Fruit fly (Drosophila melanogaster) whole organism, embryonic: Measurements from ENCODE around the gene CG42542.

Experiments
- CG11695 ChIP-seq: fragments of 200-800 bp; sonication (Bioruptor generic); IDR thresholded peaks from 3 replicates; pipeline ENCODE4 v1.3.6; 2022; ENCODE audit warnings: missing biosample characterization, missing genetic modification characterization
- CG12071 ChIP-seq: fragments of 200-800 bp; sonication (Bioruptor generic); optimal IDR thresholded peaks from 3 replicates; lab custom pipeline; 2018; ENCODE audit warnings: missing biosample characterization, mild to moderate bottlenecking, missing genetic modification characterization
- CG12659 ChIP-seq: fragments of 200-800 bp; sonication (Bioruptor generic); optimal IDR thresholded peaks from 3 replicates; lab custom pipeline; 2017; ENCODE audit warnings: mild to moderate bottlenecking, missing biosample characterization, missing genetic modification reagents, missing genetic modification characterization
- CG14050 ChIP-seq: fragments of 200-800 bp; sonication (Bioruptor generic); IDR thresholded peaks from 3 replicates; pipeline ENCODE4 v1.3.6; 2022; ENCODE audit warnings: missing biosample characterization, missing genetic modification characterization
- CG2712 ChIP-seq: fragments of 200-800 bp; optimal IDR thresholded peaks from 3 replicates; lab custom pipeline; 2019; ENCODE audit warnings: missing biosample characterization, mild to moderate bottlenecking, missing genetic modification characterization, moderate library complexity
- CG31365 ChIP-seq: fragments of 200-800 bp; sonication (Bioruptor generic); optimal IDR thresholded peaks from 2 replicates; lab custom pipeline; 2018; ENCODE audit warnings: missing biosample characterization, mild to moderate bottlenecking, missing genetic modification characterization
- CG31388 ChIP-seq: fragments of 200-800 bp; sonication (Bioruptor generic); optimal IDR thresholded peaks from 2 replicates; lab custom pipeline; 2016; ENCODE audit warnings: missing biosample characterization, missing genetic modification characterization
- CG32532 ChIP-seq: fragments of 200-800 bp; sonication (Bioruptor generic); IDR thresholded peaks from 2 replicates; pipeline ENCODE4 v1.3.6; 2022; ENCODE audit warnings: missing biosample characterization, missing genetic modification characterization
- CG34422 ChIP-seq: fragments of 200-800 bp; sonication (Bioruptor generic); IDR thresholded peaks from 3 replicates; pipeline ENCODE4 v1.3.6; 2022; ENCODE audit warnings: missing biosample characterization, missing genetic modification characterization
- CG7556 ChIP-seq: fragments of 200-800 bp; sonication (Bioruptor generic); optimal IDR thresholded peaks from 2 replicates; lab custom pipeline; 2017; ENCODE audit warnings: missing biosample characterization, mild to moderate bottlenecking, missing genetic modification characterization
- CG8290 ChIP-seq, 3 experiments: fragments of 200-800 bp; sonication (Bioruptor generic); optimal IDR thresholded peaks; 2 replicates each; lab custom pipeline; 2016 to 2019; ENCODE audit warnings: missing biosample characterization in 3 of 3, missing genetic modification characterization in 3 of 3, mild to moderate bottlenecking in 2 of 3, moderate library complexity in 1 of 3
- CG9215 ChIP-seq: fragments of 200-800 bp; sonication (Bioruptor generic); IDR thresholded peaks from 2 replicates; pipeline ENCODE4 v1.3.6; 2022; ENCODE audit warnings: missing biosample characterization, missing genetic modification characterization
- CoRest ChIP-seq: fragments of 200-800 bp; sonication (Bioruptor generic); optimal IDR thresholded peaks from 3 replicates; lab custom pipeline; 2018; ENCODE audit warnings: missing biosample characterization, mild to moderate bottlenecking, missing genetic modification characterization, moderate library complexity
- D ChIP-seq, 2 experiments: fragments of 200-800 bp in 1 of 2; fragments of >200 bp in 1 of 2; sonication (Bioruptor generic) in 1 of 2; optimal IDR thresholded peaks; 2 replicates in 1 of 2; 3 replicates in 1 of 2; lab custom pipeline; 2017; ENCODE audit warnings: mild to moderate bottlenecking in 1 of 2, missing biosample characterization in 1 of 2, missing genetic modification characterization in 1 of 2, missing genetic modification reagents in 1 of 2
- Deaf1 ChIP-seq: fragments of 200-800 bp; optimal IDR thresholded peaks from 3 replicates; lab custom pipeline; 2019; ENCODE audit warnings: missing biosample characterization, mild to moderate bottlenecking, missing genetic modification characterization, moderate library complexity
- Dfd ChIP-seq, 2 experiments: fragments of >200 bp; optimal IDR thresholded peaks; 2 replicates each; lab custom pipeline; 2017; ENCODE audit warnings: missing biosample characterization in 2 of 2, missing genetic modification characterization in 2 of 2
- Dip2 ChIP-seq: fragments of 200-800 bp; sonication (Bioruptor generic); IDR thresholded peaks from 2 replicates; pipeline ENCODE4 v1.3.6; 2022; ENCODE audit warnings: missing biosample characterization, missing genetic modification characterization
- Eip74EF ChIP-seq, 2 experiments: fragments of 200-800 bp in 1 of 2; fragments of >200 bp in 1 of 2; sonication (Bioruptor generic) in 1 of 2; optimal IDR thresholded peaks; 2 replicates each; lab custom pipeline; 2017 to 2019; ENCODE audit warnings: missing biosample characterization in 2 of 2, missing genetic modification characterization in 2 of 2, mild to moderate bottlenecking in 1 of 2, moderate library complexity in 1 of 2
- Fer2 ChIP-seq: fragments of 200-800 bp; sonication (Bioruptor generic); optimal IDR thresholded peaks from 2 replicates; lab custom pipeline; 2018; ENCODE audit warnings: missing biosample characterization, mild to moderate bottlenecking, missing genetic modification characterization, moderate library complexity
- Fer3 ChIP-seq: fragments of 200-800 bp; sonication (Bioruptor generic); optimal IDR thresholded peaks from 2 replicates; lab custom pipeline; 2018; ENCODE audit warnings: missing biosample characterization, mild to moderate bottlenecking, missing genetic modification characterization, moderate library complexity
- GATAe ChIP-seq: fragments of 200-800 bp; sonication (Bioruptor generic); conservative IDR thresholded peaks from 2 replicates; pipeline ENCODE4 v1.3.6; 2022; ENCODE audit warnings: missing biosample characterization, missing genetic modification characterization
- HLHmδ ChIP-seq: fragments of 200-800 bp; sonication (Bioruptor generic); optimal IDR thresholded peaks from 2 replicates; lab custom pipeline; 2018; ENCODE audit warnings: missing biosample characterization, mild to moderate bottlenecking, missing genetic modification characterization, moderate library complexity
- Rfx ChIP-seq: fragments of 200-800 bp; sonication (Bioruptor generic); IDR thresholded peaks from 2 replicates; pipeline ENCODE4 v1.3.6; 2022; ENCODE audit warnings: missing biosample characterization, missing genetic modification characterization
- Sin3A ChIP-seq: fragments of >200 bp; optimal IDR thresholded peaks from 2 replicates; lab custom pipeline; 2018
- Spps ChIP-seq: fragments of 200-800 bp; sonication (Bioruptor generic); optimal IDR thresholded peaks from 2 replicates; lab custom pipeline; 2018; ENCODE audit warnings: missing biosample characterization, mild to moderate bottlenecking, missing genetic modification characterization
- bsh ChIP-seq, 2 experiments: fragments of 200-800 bp; sonication (Bioruptor generic); optimal IDR thresholded peaks; 2 replicates each; lab custom pipeline; 2017 to 2018; ENCODE audit warnings: mild to moderate bottlenecking in 2 of 2, missing biosample characterization in 2 of 2, missing genetic modification characterization in 2 of 2, moderate library complexity in 1 of 2
- cad ChIP-seq: fragments of >200 bp; optimal IDR thresholded peaks from 2 replicates; lab custom pipeline; 2017; ENCODE audit warnings: missing biosample characterization, missing genetic modification characterization
- cato ChIP-seq: fragments of 200-800 bp; sonication (Bioruptor generic); optimal IDR thresholded peaks from 2 replicates; lab custom pipeline; 2016; ENCODE audit warnings: missing biosample characterization, missing genetic modification characterization, borderline replicate concordance
- chif ChIP-seq, 2 experiments: fragments of 200-800 bp; sonication (Bioruptor generic); optimal IDR thresholded peaks; 3 replicates each; lab custom pipeline; 2016; ENCODE audit warnings: missing biosample characterization in 2 of 2, missing genetic modification characterization in 2 of 2
- chinmo ChIP-seq: fragments of 200-800 bp; sonication (Bioruptor generic); IDR thresholded peaks from 4 replicates; pipeline ENCODE4 v1.3.6; 2022; ENCODE audit warnings: missing biosample characterization, missing genetic modification characterization; ENCODE audit not compliant: partially characterized antibody
- crc ChIP-seq: fragments of 200-800 bp; sonication (Bioruptor generic); optimal IDR thresholded peaks from 2 replicates; lab custom pipeline; 2016; ENCODE audit warnings: missing biosample characterization, missing genetic modification characterization
- dmrt11E ChIP-seq: fragments of 200-800 bp; sonication (Bioruptor generic); optimal IDR thresholded peaks from 3 replicates; lab custom pipeline; 2018; ENCODE audit warnings: missing biosample characterization, mild to moderate bottlenecking, missing genetic modification characterization, moderate library complexity
- fd96Cb ChIP-seq: fragments of 200-800 bp; sonication (Bioruptor generic); optimal IDR thresholded peaks from 2 replicates; lab custom pipeline; 2018; ENCODE audit warnings: missing biosample characterization, mild to moderate bottlenecking, missing genetic modification characterization, moderate library complexity
- fru ChIP-seq: fragments of >200 bp; optimal IDR thresholded peaks from 2 replicates; lab custom pipeline; 2017
- gsb ChIP-seq: fragments of 200-800 bp; sonication (Bioruptor generic); IDR thresholded peaks from 2 replicates; pipeline ENCODE4 v1.3.6; 2022; ENCODE audit warnings: missing biosample characterization, missing genetic modification characterization
- gt ChIP-seq: fragments of 200-800 bp; sonication (Bioruptor generic); IDR thresholded peaks from 2 replicates; pipeline ENCODE4 v1.3.6; 2022; ENCODE audit warnings: missing biosample characterization, missing genetic modification characterization
- jing ChIP-seq: fragments of 200-800 bp; sonication (Bioruptor generic); optimal IDR thresholded peaks from 2 replicates; lab custom pipeline; 2018; ENCODE audit warnings: missing biosample characterization, mild to moderate bottlenecking, missing genetic modification characterization
- lab ChIP-seq: fragments of 200-800 bp; sonication (Bioruptor generic); optimal IDR thresholded peaks from 3 replicates; lab custom pipeline; 2017; ENCODE audit warnings: missing biosample characterization, missing genetic modification characterization, mild to moderate bottlenecking, moderate library complexity, missing genetic modification reagents
- lilli ChIP-seq: fragments of 200-800 bp; sonication (Bioruptor generic); optimal IDR thresholded peaks from 3 replicates; lab custom pipeline; 2016; ENCODE audit warnings: missing biosample characterization, missing genetic modification characterization
- maf-S ChIP-seq: fragments of 200-800 bp; sonication (Bioruptor generic); optimal IDR thresholded peaks from 2 replicates; lab custom pipeline; 2016; ENCODE audit warnings: missing biosample characterization, missing genetic modification characterization
- otp ChIP-seq: fragments of 200-800 bp; sonication (Bioruptor generic); IDR thresholded peaks from 3 replicates; pipeline ENCODE4, ENCODE4 v1.3.6; 2022; ENCODE audit warnings: missing biosample characterization, missing genetic modification characterization
- ro ChIP-seq: fragments of 200-800 bp; sonication (Bioruptor generic); IDR thresholded peaks from 2 replicates; pipeline ENCODE4 v1.3.6; 2022; ENCODE audit warnings: missing biosample characterization, missing genetic modification characterization
- run ChIP-seq: fragments of 200-800 bp; sonication (Bioruptor generic); optimal IDR thresholded peaks from 3 replicates; lab custom pipeline; 2018; ENCODE audit warnings: missing biosample characterization, mild to moderate bottlenecking, missing genetic modification characterization
- slbo ChIP-seq: fragments of 200-800 bp; sonication (Bioruptor generic); IDR thresholded peaks from 2 replicates; pipeline ENCODE4 v1.3.6; 2022; ENCODE audit warnings: missing biosample characterization, missing genetic modification characterization
- slou ChIP-seq: fragments of 200-800 bp; sonication (Bioruptor generic); optimal IDR thresholded peaks from 3 replicates; lab custom pipeline; 2016; ENCODE audit warnings: missing biosample characterization, missing genetic modification characterization
- sug ChIP-seq: fragments of 200-800 bp; optimal IDR thresholded peaks from 2 replicates; lab custom pipeline; 2019; ENCODE audit warnings: missing biosample characterization, mild to moderate bottlenecking, missing genetic modification characterization, moderate library complexity
- tup ChIP-seq: fragments of 200-800 bp; sonication (Bioruptor generic); optimal IDR thresholded peaks from 2 replicates; lab custom pipeline; 2016; ENCODE audit warnings: missing biosample characterization, mild to moderate bottlenecking, missing genetic modification characterization, moderate library complexity
- unpg ChIP-seq: fragments of 200-800 bp; sonication (Bioruptor generic); optimal IDR thresholded peaks from 3 replicates; lab custom pipeline; 2018; ENCODE audit warnings: missing biosample characterization, mild to moderate bottlenecking, missing genetic modification characterization, moderate library complexity
- vvl ChIP-seq: fragments of 200-800 bp; sonication (Bioruptor generic); IDR thresholded peaks from 2 replicates; pipeline ENCODE4 v1.3.6; 2022; ENCODE audit warnings: missing biosample characterization, missing genetic modification characterization

CG42542 gene

dm6 chr3R:15218824-15219576 is 22.6 kb downstream of the CG42542 start, which contains the start of the genes SIDL and CG12241 (continued):
- TF ChIP-seq maf-S (GFP tag; lab: Kevin White, UChicago), result peak; percentile 75
- peak; percentile 67 for TF ChIP-seq slbo (GFP tag; lab: Robert Waterston, UW)
- no peak for TF ChIP-seq HLHmδ (GFP tag; lab: Kevin White, UChicago)
- peak; percentile 78 for TF ChIP-seq CG7556 (GFP tag; lab: Kevin White, UChicago)
- peak; percentile 92 for TF ChIP-seq CG11695 (GFP tag; lab: Robert Waterston, UW)
- TF ChIP-seq CG12659 (GFP tag; lab: Kevin White, UChicago), result peak; percentile 69
- TF ChIP-seq tup, result no peak
- TF ChIP-seq CG31365 (tag; lab: Kevin White, UChicago), result peak; percentile 27
- peak; percentile 82 for TF ChIP-seq gsb
- TF ChIP-seq chif (GFP tag; optimal IDR thresholded peaks at IDR 0.05; lab: Kevin White, UChicago), result peak; percentile 16 to 70
- TF ChIP-seq chinmo (GFP tag; lab: Robert Waterston, UW), result no peak
- peak; percentile 62 for TF ChIP-seq CG31388 (GFP tag; lab: Kevin White, UChicago)
- TF ChIP-seq jing, result no peak
- TF ChIP-seq fd96Cb (tag; lab: Kevin White, UChicago), result peak; percentile 79
- TF ChIP-seq Dip2 (GFP tag; lab: Robert Waterston, UW), result 0 out of 2 replicates have a peak, but pooled peaks have one; percentile 44
- TF ChIP-seq cato (GFP tag; lab: Kevin White, UChicago), result peak; percentile 17
- TF ChIP-seq CG34422 (GFP tag; lab: Robert Waterston, UW), result peak; percentile 96
- TF ChIP-seq lab (GFP tag; lab: Kevin White, UChicago), result no peak
- no peak for TF ChIP-seq Dfd (GFP tag; optimal IDR thresholded peaks at IDR 0.05; lab: Kevin White, UChicago)
- TF ChIP-seq D (optimal IDR thresholded peaks at IDR 0.05; lab: Kevin White, UChicago), result no peak
- peak; percentile 72 for TF ChIP-seq D (GFP tag; optimal IDR thresholded peaks at IDR 0.05; lab: Kevin White, UChicago)
- peak; percentile 67 for TF ChIP-seq CoRest
- peak; percentile 31 for TF ChIP-seq Spps (tag; lab: Kevin White, UChicago)
- TF ChIP-seq bsh (GFP tag; optimal IDR thresholded peaks at IDR 0.05; lab: Kevin White, UChicago), result peak in 1 of 2 experiments; percentile 44
- no peak for TF ChIP-seq Sin3A
- no peak for TF ChIP-seq Deaf1 (tag; lab: Kevin White, UChicago)
- peak; percentile 86 for TF ChIP-seq Fer3 (tag; lab: Kevin White, UChicago)
- no peak for TF ChIP-seq Eip74EF (GFP tag; optimal IDR thresholded peaks at IDR 0.05; lab: Kevin White, UChicago)
- TF ChIP-seq otp, result no peak
- peak; percentile 66 for TF ChIP-seq unpg (GFP tag; lab: Kevin White, UChicago)
- TF ChIP-seq fru (lab: Kevin White, UChicago), result no peak
- peak; percentile 96 for TF ChIP-seq Rfx (GFP tag; lab: Robert Waterston, UW)
- no peak for TF ChIP-seq cad (GFP tag; lab: Kevin White, UChicago)
- peak; percentile 96 for TF ChIP-seq vvl (GFP tag; lab: Robert Waterston, UW)
- TF ChIP-seq run, result no peak
- TF ChIP-seq slou (GFP tag; lab: Kevin White, UChicago), result peak; percentile 69
- TF ChIP-seq sug (tag; lab: Kevin White, UChicago), result peak; percentile 75
- no peak for TF ChIP-seq CG12071 (GFP tag; lab: Kevin White, UChicago)
- no peak for TF ChIP-seq CG8290 (GFP tag; optimal IDR thresholded peaks at IDR 0.05; lab: Kevin White, UChicago)
- TF ChIP-seq CG8290 (tag; optimal IDR thresholded peaks at IDR 0.05; lab: Kevin White, UChicago), result no peak
- peak; percentile 87 for TF ChIP-seq lilli
- TF ChIP-seq CG2712, result peak; percentile 86
- peak; percentile 90 for TF ChIP-seq CG9215 (GFP tag; lab: Robert Waterston, UW)
- peak; percentile 76 for TF ChIP-seq gt (GFP tag; lab: Robert Waterston, UW)
- TF ChIP-seq CG32532 (GFP tag; lab: Robert Waterston, UW), result peak; percentile 97
- TF ChIP-seq Fer2, result peak; percentile 62
- peak; percentile 67 for TF ChIP-seq crc
- peak; percentile 82 for TF ChIP-seq ro (GFP tag; lab: Robert Waterston, UW)
- TF ChIP-seq dmrt11E (tag; lab: Kevin White, UChicago), result peak; percentile 12
- TF ChIP-seq CG14050 (GFP tag; lab: Robert Waterston, UW), result no peak
- TF ChIP-seq GATAe (GFP tag; lab: Robert Waterston, UW), result peak; percentile 84
